Fruit fly (Drosophila melanogaster): ENCODE data around the gene Cyp40.

DNA sequence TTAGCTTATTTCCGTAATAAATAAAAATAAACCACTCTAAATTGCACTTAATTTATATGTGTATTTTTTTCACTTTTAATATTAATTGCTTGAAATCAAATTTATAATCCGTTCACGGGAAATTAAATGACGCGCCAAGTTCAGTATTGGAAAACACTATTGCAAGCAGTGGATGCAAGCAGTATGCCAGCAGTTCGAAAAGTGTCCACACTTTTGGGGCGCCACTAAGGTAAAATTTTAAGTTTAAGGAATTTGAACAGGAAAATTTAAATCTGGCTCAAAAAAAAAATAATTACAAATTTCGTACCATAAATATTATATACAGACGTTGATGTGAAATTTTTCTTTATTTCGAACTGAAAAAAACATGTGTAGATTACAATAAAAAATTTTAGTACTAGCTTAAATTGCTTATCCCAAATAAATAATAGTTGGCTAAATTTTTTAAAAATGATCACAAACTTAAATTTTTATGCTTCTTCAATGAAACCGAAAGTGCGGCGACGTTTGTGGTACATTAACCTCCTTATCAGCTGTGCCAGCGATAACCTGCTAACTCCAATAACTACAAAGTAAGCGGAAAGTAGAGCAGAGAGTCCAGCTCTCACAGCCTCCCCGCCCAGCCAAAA is 14.4 kb upstream of the Cyp40 start:
- TF ChIP-seq h (optimal IDR thresholded peaks at IDR 0.05), result no peak
- TF ChIP-seq Myc (optimal IDR thresholded peaks at IDR 0.05), result no peak
- no peak for TF ChIP-seq insv (optimal IDR thresholded peaks at IDR 0.05)
- no peak for TF ChIP-seq psq (optimal IDR thresholded peaks at IDR 0.05)
- no peak for TF ChIP-seq ttk (optimal IDR thresholded peaks at IDR 0.05)

Measured in Kc167 (cell line).